Worm (Caenorhabditis elegans) whole organism, young adult: Measurements from ENCODE around the gene unc-4.

Source experiments
- B0336.3 ChIP-seq: fragments of 200-800 bp; sonication (Bioruptor generic); IDR thresholded peaks from 2 replicates; pipeline ENCODE4 v1.3.6; 2022; ENCODE audit warnings: missing genetic modification characterization, missing compliant biosample characterization
- K11D2.4 ChIP-seq: fragments of 200-800 bp; sonication (Bioruptor generic); IDR thresholded peaks from 2 replicates; pipeline ENCODE4 v1.3.6; 2022; ENCODE audit warnings: missing genetic modification reagents, missing genetic modification characterization, missing compliant biosample characterization
- ccch-3 ChIP-seq: fragments of 200-800 bp; sonication (Bioruptor generic); optimal IDR thresholded peaks from 2 replicates; lab custom pipeline; 2018; ENCODE audit warnings: mild to moderate bottlenecking, missing genetic modification characterization, missing compliant biosample characterization
- cebp-2 ChIP-seq: fragments of 200-800 bp; sonication (Bioruptor generic); IDR thresholded peaks from 2 replicates; pipeline ENCODE4 v1.3.6; 2022; ENCODE audit warnings: missing genetic modification characterization, missing compliant biosample characterization
- ceh-91 ChIP-seq: fragments of 200-800 bp; sonication (Bioruptor generic); IDR thresholded peaks from 2 replicates; pipeline ENCODE4 v1.3.6; 2022; ENCODE audit warnings: missing genetic modification reagents, missing genetic modification characterization, missing compliant biosample characterization
- rec-8 ChIP-seq, 2 experiments: sonication (generic microtip); optimal IDR thresholded peaks; 2 replicates each; lab custom pipeline; 2016; ENCODE audit warnings: mild to moderate bottlenecking in 2 of 2, missing genetic modification characterization in 2 of 2, missing genetic modification reagents in 2 of 2, missing genotype in 2 of 2, missing biosample characterization in 1 of 2, missing compliant biosample characterization in 1 of 2, moderate library complexity in 1 of 2
- snpc-4 ChIP-seq, 5 experiments: fragments of 150-350 bp in 1 of 5; sonication (generic microtip) in 4 of 5; optimal IDR thresholded peaks; 2 replicates each; lab custom pipeline; 2014 to 2018; ENCODE audit warnings: missing genetic modification characterization in 5 of 5, missing biosample characterization in 3 of 5, antibody characterized with exemption in 2 of 5, mild to moderate bottlenecking in 2 of 5, missing compliant biosample characterization in 2 of 5, missing genotype in 2 of 5, moderate library complexity in 2 of 5, missing genetic modification reagents in 1 of 5
- unc-130 ChIP-seq: sonication (generic microtip); optimal IDR thresholded peaks from 2 replicates; lab custom pipeline; 2016; ENCODE audit warnings: missing genetic modification reagents, missing genetic modification characterization, missing compliant biosample characterization

DNA sequence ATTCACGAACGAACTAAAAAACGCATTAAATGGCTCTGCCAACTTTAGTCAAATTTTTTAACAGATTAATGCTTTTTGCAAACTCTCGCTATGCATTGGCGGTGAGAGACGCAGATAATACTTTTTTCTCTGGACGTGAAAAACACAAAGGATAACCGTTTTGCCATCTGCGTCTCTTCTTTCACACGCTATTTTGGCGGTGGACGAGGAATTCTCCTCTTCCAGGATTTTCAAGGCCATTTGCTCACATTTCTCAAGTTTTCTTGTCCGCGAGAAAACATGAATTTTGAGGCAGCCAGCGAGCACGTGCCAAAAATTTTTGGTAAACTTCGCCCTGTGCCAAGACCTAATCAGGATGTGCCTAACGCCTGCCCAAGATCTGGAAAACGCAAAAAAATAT lies 30.8 kb upstream of the unc-4 start:
- TF ChIP-seq K11D2.4 (0 out of 2 replicates have a peak, but pooled peaks have one; percentile 31), cebp-2 (no peak), rec-8 (tag; optimal IDR thresholded peaks at IDR 0.05; lab: Kevin White, UChicago) (no peak), ccch-3 (GFP tag; lab: Kevin White, UChicago) (no peak), ceh-91 (GFP tag; lab: Robert Waterston, UW) (no peak), snpc-4 (GFP tag; optimal IDR thresholded peaks at IDR 0.05; lab: Kevin White, UChicago) (no peak), snpc-4 (tag; optimal IDR thresholded peaks at IDR 0.05; lab: Kevin White, UChicago) (no peak), B0336.3 (no peak), unc-130 (GFP tag; lab: Kevin White, UChicago) (no peak)
